Worm (Caenorhabditis elegans) whole organism, mixed stage, embryonic: ENCODE measurements around the gene K09C6.10.

Experiments used
- bed-3 ChIP-seq: fragments of 200-800 bp; sonication (Bioruptor generic); optimal IDR thresholded peaks from 3 replicates; lab custom pipeline; 2018; ENCODE audit warnings: mild to moderate bottlenecking, missing genetic modification characterization, moderate library complexity, missing compliant biosample characterization
- ceh-39 ChIP-seq: fragments of 150-350 bp; optimal IDR thresholded peaks from 2 replicates; lab custom pipeline; 2014; ENCODE audit warnings: missing biosample characterization, missing genetic modification characterization
- lsy-2 ChIP-seq: fragments of 150-350 bp; optimal IDR thresholded peaks from 2 replicates; lab custom pipeline; 2014; ENCODE audit warnings: missing biosample characterization, missing genetic modification characterization
- nhr-237 ChIP-seq: fragments of 150-350 bp; optimal IDR thresholded peaks from 2 replicates; lab custom pipeline; 2014; ENCODE audit warnings: missing biosample characterization, missing genetic modification characterization
- nhr-76 ChIP-seq: sonication (generic microtip); optimal IDR thresholded peaks from 2 replicates; lab custom pipeline; 2017; ENCODE audit warnings: missing biosample characterization, missing genetic modification characterization
- pha-4 ChIP-seq: fragments of 150-350 bp; optimal IDR thresholded peaks from 2 replicates; lab custom pipeline; 2018; ENCODE audit warnings: missing biosample characterization, missing genetic modification reagents, missing genetic modification characterization
- unc-39 ChIP-seq: fragments of 150-350 bp; optimal IDR thresholded peaks from 2 replicates; lab custom pipeline; 2014; ENCODE audit warnings: missing biosample characterization, missing genetic modification characterization
- ztf-11 ChIP-seq: fragments of 150-350 bp; optimal IDR thresholded peaks from 2 replicates; lab custom pipeline; 2014; ENCODE audit warnings: missing biosample characterization, missing genetic modification characterization

ce11 chrV:801555-802060 is 37.6 kb upstream of the K09C6.10 start:
- TF ChIP-seq bed-3 (GFP tag; lab: Kevin White, UChicago): no peak
- no peak for TF ChIP-seq ztf-11
- no peak for TF ChIP-seq nhr-237 (tag; lab: Kevin White, UChicago)
- no peak for TF ChIP-seq unc-39 (tag; lab: Kevin White, UChicago)
- TF ChIP-seq lsy-2: no peak
- no peak for TF ChIP-seq nhr-76 (tag; lab: Kevin White, UChicago)
- TF ChIP-seq ceh-39 (tag; lab: Kevin White, UChicago): no peak
- no peak for TF ChIP-seq pha-4
